Comparison of ENCODE assay signal across 1 fruit fly cellular context in the genomic region with DNA sequence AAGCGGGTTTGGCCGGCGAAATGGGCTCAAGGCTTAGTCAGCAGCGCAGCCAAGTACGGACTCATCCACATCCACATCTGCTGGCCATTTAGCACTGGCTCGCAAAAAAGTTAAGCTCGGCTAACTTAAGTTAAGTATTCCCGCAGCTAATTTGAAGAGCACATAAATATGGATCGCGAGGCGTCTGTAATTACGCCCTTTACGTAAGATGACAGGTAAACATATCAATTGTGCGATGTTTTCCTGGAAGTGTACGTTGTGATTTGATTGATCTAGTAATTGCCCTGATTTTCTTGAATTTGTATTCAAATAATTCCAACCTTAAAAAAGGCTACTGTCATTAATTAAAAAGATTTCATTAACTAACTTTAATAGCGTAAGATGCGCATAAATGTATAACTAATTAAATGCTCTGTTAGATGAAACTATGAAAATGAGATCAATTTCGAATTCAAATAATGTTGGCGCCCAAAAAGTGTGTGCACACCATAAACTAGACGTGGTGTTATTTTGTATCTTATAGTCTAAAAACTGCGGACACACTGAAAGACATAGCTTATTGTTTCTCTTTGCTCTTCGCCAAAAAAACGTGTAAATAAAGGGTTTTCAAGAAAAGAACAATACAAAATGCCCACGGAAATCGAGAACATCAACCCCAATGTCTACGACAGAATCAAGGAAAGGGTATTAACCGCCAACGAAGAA.
TF ChIP-seq lines count a peak whose summit lies in the region.

Gene CG6409, minus strand, starts transcription at position 51 of the 705 bp plus-strand sequence.
Gene galla-2, plus strand, starts transcription at position 555 of the 705 bp plus-strand sequence.

TF ChIP-seq in whole organism, embryonic, 481 proteins besides CTCF, POLR2A, EP300 and RAD21 (continued from another document):
- peak; percentile 35; the same call in 1 of the 2 replicates for TF ChIP-seq CG13287 (GFP tag; IDR thresholded peaks at IDR 0.05; lab: Robert Waterston, UW; ENCODE audit: partially characterized antibody)
- TF ChIP-seq CG1603 (tag; optimal IDR thresholded peaks at IDR 0.05; lab: Kevin White, UChicago) = peak; percentile 0
- peak; percentile 95 for TF ChIP-seq E2f2 (GFP tag; IDR thresholded peaks at IDR 0.05; lab: Robert Waterston, UW)
- TF ChIP-seq NC2α (GFP tag; optimal IDR thresholded peaks at IDR 0.05; lab: Kevin White, UChicago) = no peak
- TF ChIP-seq MESR4 (GFP tag; optimal IDR thresholded peaks at IDR 0.05; lab: Kevin White, UChicago) = peak; percentile 24
- TF ChIP-seq Myb (GFP tag; optimal IDR thresholded peaks at IDR 0.05; lab: Kevin White, UChicago) = peak; percentile 38
